Worm (Caenorhabditis elegans) whole organism, L1 larva: ENCODE measurements around the gene C46F9.6.
"Not testable (repeated sequence)": the region's sequence is repeated elsewhere in the genome, so short reads cannot be mapped to it uniquely, and the experiment has no call there.

ENCODE experiments used
- blmp-1 ChIP-seq: fragments of 150-350 bp; optimal IDR thresholded peaks from 2 replicates; lab custom pipeline; 2014; ENCODE audit warnings: missing biosample characterization, missing genetic modification characterization
- ceh-63 ChIP-seq: fragments of 200-800 bp; sonication (Bioruptor generic); optimal IDR thresholded peaks from 2 replicates; lab custom pipeline; 2018; ENCODE audit warnings: mild to moderate bottlenecking, missing genetic modification characterization, missing compliant biosample characterization
- ces-1 ChIP-seq: fragments of 150-350 bp; optimal IDR thresholded peaks from 2 replicates; lab custom pipeline; 2014; ENCODE audit warnings: missing biosample characterization, missing genetic modification reagents, missing genetic modification characterization
- dpl-1 ChIP-seq, 3 experiments: fragments of 150-350 bp in 2 of 3; sonication (generic microtip) in 1 of 3; optimal IDR thresholded peaks; 2 replicates each; lab custom pipeline; 2014 to 2017; ENCODE audit warnings: missing biosample characterization in 3 of 3, missing genetic modification characterization in 3 of 3, missing genetic modification reagents in 3 of 3
- efl-1 ChIP-seq, 4 experiments: fragments of 150-350 bp; optimal IDR thresholded peaks in 3 of 4; peaks in 1 of 4; 1 replicate in 1 of 4; 2 replicates in 3 of 4; lab custom pipeline; 2014; ENCODE audit warnings: missing biosample characterization in 2 of 4, missing genetic modification characterization in 2 of 4, missing genetic modification reagents in 2 of 4
- elt-2 ChIP-seq: sonication (generic microtip); optimal IDR thresholded peaks from 2 replicates; lab custom pipeline; 2016; ENCODE audit warnings: missing genetic modification characterization, mild to moderate bottlenecking, inconsistent platforms, missing compliant biosample characterization, missing genetic modification reagents
- hlh-17 ChIP-seq: fragments of 200-800 bp; sonication (Bioruptor generic); optimal IDR thresholded peaks from 2 replicates; lab custom pipeline; 2018; ENCODE audit warnings: missing genetic modification characterization, mild to moderate bottlenecking, missing compliant biosample characterization, moderate library complexity, borderline replicate concordance
- lin-35 ChIP-seq, 2 experiments: fragments of 150-350 bp; optimal IDR thresholded peaks; 2 replicates each; lab custom pipeline; 2014; ENCODE audit warnings: missing biosample characterization in 2 of 2, missing genetic modification characterization in 2 of 2, missing genetic modification reagents in 2 of 2
- lin-39 ChIP-seq: fragments of 150-350 bp; optimal IDR thresholded peaks from 2 replicates; lab custom pipeline; 2014; ENCODE audit warnings: missing biosample characterization, missing genetic modification reagents, missing genetic modification characterization
- lsy-2 ChIP-seq, 2 experiments: fragments of 150-350 bp; optimal IDR thresholded peaks; 2 replicates each; lab custom pipeline; 2014; ENCODE audit warnings: missing biosample characterization in 2 of 2, missing genetic modification characterization in 2 of 2
- mep-1 ChIP-seq: fragments of 150-350 bp; optimal IDR thresholded peaks from 2 replicates; lab custom pipeline; 2014; ENCODE audit warnings: missing biosample characterization, missing genetic modification characterization
- nhr-20 ChIP-seq: sonication (generic microtip); optimal IDR thresholded peaks from 2 replicates; lab custom pipeline; 2016; ENCODE audit warnings: mild to moderate bottlenecking, missing genetic modification characterization, missing compliant biosample characterization
- nhr-47 ChIP-seq: sonication (generic microtip); optimal IDR thresholded peaks from 2 replicates; lab custom pipeline; 2016; ENCODE audit warnings: mild to moderate bottlenecking, missing genetic modification characterization, moderate library complexity, missing compliant biosample characterization
- nhr-90 ChIP-seq: sonication (generic microtip); optimal IDR thresholded peaks from 2 replicates; lab custom pipeline; 2016; ENCODE audit warnings: mild to moderate bottlenecking, missing genetic modification characterization, missing compliant biosample characterization; ENCODE audit not compliant: poor library complexity
- rnt-1 ChIP-seq: sonication (generic microtip); optimal IDR thresholded peaks from 2 replicates; lab custom pipeline; 2016; ENCODE audit warnings: mild to moderate bottlenecking, missing genetic modification characterization, moderate library complexity, missing compliant biosample characterization
- sup-37 ChIP-seq: fragments of 200-800 bp; sonication (Bioruptor generic); optimal IDR thresholded peaks from 2 replicates; lab custom pipeline; 2018; ENCODE audit warnings: mild to moderate bottlenecking, missing genetic modification characterization, missing compliant biosample characterization
- swsn-7 ChIP-seq: sonication (generic microtip); optimal IDR thresholded peaks from 2 replicates; lab custom pipeline; 2016; ENCODE audit warnings: missing genetic modification characterization, missing compliant biosample characterization
- tbx-2 ChIP-seq: sonication (generic microtip); optimal IDR thresholded peaks from 2 replicates; lab custom pipeline; 2016; ENCODE audit warnings: missing genetic modification characterization, missing compliant biosample characterization
- zag-1 ChIP-seq: fragments of 150-350 bp; optimal IDR thresholded peaks from 2 replicates; lab custom pipeline; 2014; ENCODE audit warnings: missing biosample characterization, missing genetic modification characterization
- zip-4 ChIP-seq: fragments of 200-800 bp; sonication (Bioruptor generic); optimal IDR thresholded peaks from 2 replicates; lab custom pipeline; 2018; ENCODE audit warnings: mild to moderate bottlenecking, missing genetic modification characterization, moderate library complexity, missing compliant biosample characterization
- ztf-11 ChIP-seq, 2 experiments: sonication (generic microtip); optimal IDR thresholded peaks; 2 replicates each; lab custom pipeline; 2016 to 2017; ENCODE audit warnings: missing genetic modification characterization in 2 of 2, missing biosample characterization in 1 of 2, missing compliant biosample characterization in 1 of 2

The C46F9.6 gene

DNA sequence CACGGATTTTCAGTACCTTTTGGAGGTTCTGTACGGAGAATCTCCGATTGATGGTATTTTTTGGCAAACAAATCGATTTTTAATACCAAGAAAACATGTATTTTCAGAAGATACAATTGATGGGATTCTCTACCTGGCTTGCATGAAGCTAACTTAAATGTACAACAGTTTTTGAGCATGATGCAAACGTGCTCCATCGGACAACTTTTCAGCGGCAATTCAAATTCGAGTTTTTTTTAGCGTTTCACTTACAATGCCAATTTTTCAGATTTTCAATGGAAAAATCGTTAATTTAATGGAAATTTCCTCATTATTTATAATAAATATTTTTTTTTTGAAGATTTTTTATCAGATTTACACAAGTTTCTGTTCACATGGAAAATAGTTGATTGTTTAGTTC, 30.5 kb downstream of the C46F9.6 start:
- peak in 1 of 2 experiments; percentile 52 for TF ChIP-seq efl-1 (optimal IDR thresholded peaks at IDR 0.05; lab: Kevin White, UChicago)
- TF ChIP-seq efl-1 (GFP tag; optimal IDR thresholded peaks at IDR 0.05 in 1 of 2; lab: Kevin White, UChicago): peak; percentile 60 to 94
- TF ChIP-seq lin-35 (GFP tag; optimal IDR thresholded peaks at IDR 0.05; lab: Kevin White, UChicago): peak; percentile 5 to 56
- TF ChIP-seq dpl-1 (GFP tag; optimal IDR thresholded peaks at IDR 0.05; lab: Kevin White, UChicago): peak; percentile 20 to 54 (median 53)
- TF ChIP-seq ces-1: no peak

ce11 chrII:1939652-1940051, 41.6 kb downstream of the C46F9.6 start, which contains the start of gene ZK250.13:
ZK250.13 (minus strand) TSS chrII:1939752.
- TF ChIP-seq nhr-90 (no peak), blmp-1 (tag; lab: Kevin White, UChicago) (no peak), ceh-63 (no peak), elt-2 (peak; percentile 36), sup-37 (GFP tag; lab: Kevin White, UChicago) (no peak)

DNA sequence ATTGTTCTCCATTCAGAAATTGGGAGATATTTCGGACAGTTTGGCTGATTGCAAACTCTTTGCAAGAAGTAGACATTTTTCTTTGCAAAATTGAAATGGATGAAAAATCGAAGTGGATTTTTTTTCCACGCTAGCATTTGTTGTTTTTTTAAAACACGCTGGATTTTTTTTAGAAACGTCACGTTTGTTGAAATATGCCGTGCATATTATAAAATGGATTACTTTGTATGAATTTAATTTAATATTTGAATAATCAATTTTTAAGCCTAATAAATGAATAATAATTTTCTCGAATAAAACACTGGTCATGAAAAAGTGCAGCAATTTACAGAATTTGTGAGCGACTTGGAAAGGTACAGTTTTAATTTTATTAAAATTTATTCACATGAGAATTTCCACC, 47.1 kb downstream of the C46F9.6 start, which contains the start of gene ZK250.14:
ZK250.14 (minus strand) TSS at position 101 of the 400 bp plus-strand sequence.
- TF ChIP-seq tbx-2 (tag; lab: Kevin White, UChicago) (no peak), nhr-47 (tag; lab: Kevin White, UChicago) (no peak), zip-4 (GFP tag; lab: Kevin White, UChicago) (no peak), mep-1 (tag; lab: Kevin White, UChicago) (no peak), swsn-7 (tag; lab: Kevin White, UChicago) (no peak), zag-1 (tag; lab: Kevin White, UChicago) (no peak), rnt-1 (no peak)

ce11 chrII:1946427-1946826, 48.4 kb downstream of the C46F9.6 start, which contains the start of gene math-48:
math-48 (minus strand) TSS chrII:1946527.
- TF ChIP-seq ces-1: no peak
- no peak for TF ChIP-seq ztf-11 (tag; optimal IDR thresholded peaks at IDR 0.05; lab: Kevin White, UChicago)
- TF ChIP-seq nhr-20 (tag; lab: Kevin White, UChicago): no peak
- no peak for TF ChIP-seq lin-39
- no peak for TF ChIP-seq mep-1 (tag; lab: Kevin White, UChicago)

ce11 chrII:1948393-1948792, 50.4 kb downstream of the C46F9.6 start, which contains the start of gene ZK250.2:
ZK250.2 (plus strand) TSS chrII:1948693.
- TF ChIP-seq lsy-2 (tag; optimal IDR thresholded peaks at IDR 0.05; lab: Kevin White, UChicago); hlh-17 (GFP tag; lab: Kevin White, UChicago); tbx-2 (tag; lab: Kevin White, UChicago): not testable (repeated sequence)
